Fruit fly (Drosophila melanogaster) whole organism, prepupa: ENCODE data around the gene Ir31a.
A peak's percentile ranks its signal among the peaks of the same experiment; 100 is the strongest.

ENCODE experiments used
- CG10631 ChIP-seq: fragments of 200-800 bp; sonication (Bioruptor generic); optimal IDR thresholded peaks from 2 replicates; lab custom pipeline; 2016; ENCODE audit warnings: missing biosample characterization, missing genetic modification characterization
- CG10669 ChIP-seq: fragments of 200-800 bp; sonication (Bioruptor generic); optimal IDR thresholded peaks from 3 replicates; lab custom pipeline; 2018; ENCODE audit warnings: missing biosample characterization, mild to moderate bottlenecking, missing genetic modification characterization, moderate library complexity
- CG11294 ChIP-seq: fragments of 200-800 bp; sonication (Bioruptor generic); IDR thresholded peaks from 2 replicates; pipeline ENCODE4 v1.3.6; 2022; ENCODE audit warnings: missing biosample characterization, missing genetic modification characterization
- CG15336 ChIP-seq: fragments of 200-800 bp; sonication (Bioruptor generic); IDR thresholded peaks from 2 replicates; pipeline ENCODE4 v1.3.6; 2022; ENCODE audit warnings: missing biosample characterization, missing genetic modification characterization
- CG16779 ChIP-seq: fragments of 200-800 bp; sonication (Bioruptor generic); optimal IDR thresholded peaks from 3 replicates; lab custom pipeline; 2017; ENCODE audit warnings: missing biosample characterization, mild to moderate bottlenecking, missing genetic modification characterization
- CG3032 ChIP-seq: fragments of 200-800 bp; optimal IDR thresholded peaks from 2 replicates; lab custom pipeline; 2019; ENCODE audit warnings: missing biosample characterization, mild to moderate bottlenecking, missing genetic modification characterization, moderate library complexity
- CG31627 ChIP-seq: fragments of 200-800 bp; sonication (Bioruptor generic); optimal IDR thresholded peaks from 3 replicates; lab custom pipeline; 2016; ENCODE audit warnings: missing biosample characterization, missing genetic modification characterization
- CG32006 ChIP-seq: fragments of 200-800 bp; sonication (Bioruptor generic); optimal IDR thresholded peaks from 3 replicates; lab custom pipeline; 2017; ENCODE audit warnings: missing biosample characterization, mild to moderate bottlenecking, missing genetic modification characterization
- CG34406 ChIP-seq: fragments of 200-800 bp; sonication (Bioruptor generic); optimal IDR thresholded peaks from 3 replicates; lab custom pipeline; 2016; ENCODE audit warnings: missing biosample characterization, missing genetic modification characterization
- CG3919 ChIP-seq: fragments of 200-800 bp; sonication (Bioruptor generic); optimal IDR thresholded peaks from 3 replicates; lab custom pipeline; 2016; ENCODE audit warnings: missing biosample characterization, missing genetic modification characterization
- CG6163 ChIP-seq: fragments of 200-800 bp; sonication (Bioruptor generic); IDR thresholded peaks from 3 replicates; pipeline ENCODE4 v1.3.6; 2022; ENCODE audit warnings: missing biosample characterization, missing genetic modification characterization
- CG6792 ChIP-seq: fragments of 200-800 bp; sonication (Bioruptor generic); optimal IDR thresholded peaks from 3 replicates; lab custom pipeline; 2016; ENCODE audit warnings: missing biosample characterization, missing genetic modification characterization
- CG6808 ChIP-seq: fragments of 200-800 bp; sonication (Bioruptor generic); optimal IDR thresholded peaks from 3 replicates; lab custom pipeline; 2017; ENCODE audit warnings: missing biosample characterization, missing genetic modification characterization, mild to moderate bottlenecking, moderate library complexity, missing genetic modification reagents
- CG6854 ChIP-seq: fragments of 200-800 bp; sonication (Bioruptor generic); optimal IDR thresholded peaks from 2 replicates; lab custom pipeline; 2017; ENCODE audit warnings: missing biosample characterization, mild to moderate bottlenecking, missing genetic modification characterization
- CG8319 ChIP-seq: fragments of 200-800 bp; sonication (Bioruptor generic); optimal IDR thresholded peaks from 3 replicates; lab custom pipeline; 2016; ENCODE audit warnings: missing biosample characterization, missing genetic modification characterization
- CG8632 ChIP-seq: fragments of 200-800 bp; sonication (Bioruptor generic); optimal IDR thresholded peaks from 3 replicates; lab custom pipeline; 2016; ENCODE audit warnings: missing biosample characterization, missing genetic modification characterization
- Eip75B ChIP-seq: fragments of 200-800 bp; sonication (Bioruptor generic); optimal IDR thresholded peaks from 3 replicates; lab custom pipeline; 2016; ENCODE audit warnings: missing biosample characterization, missing genetic modification characterization
- Eip78C ChIP-seq: fragments of 200-800 bp; sonication (Bioruptor generic); peaks from one replicate; lab custom pipeline; 2016; ENCODE audit warnings: missing biosample characterization, missing genetic modification characterization
- Ets21C ChIP-seq: fragments of 200-800 bp; sonication (Bioruptor generic); optimal IDR thresholded peaks from 3 replicates; lab custom pipeline; 2016; ENCODE audit warnings: missing biosample characterization, missing genetic modification characterization
- Ets96B ChIP-seq: fragments of 200-800 bp; optimal IDR thresholded peaks from 2 replicates; lab custom pipeline; 2019; ENCODE audit warnings: missing biosample characterization, mild to moderate bottlenecking, missing genetic modification characterization, moderate library complexity
- Gug ChIP-seq: fragments of 200-800 bp; sonication (Bioruptor generic); IDR thresholded peaks from 2 replicates; pipeline ENCODE4 v1.3.6; 2022; ENCODE audit warnings: missing biosample characterization, missing genetic modification characterization
- Hr38 ChIP-seq: sonication (Bioruptor generic); optimal IDR thresholded peaks from 2 replicates; lab custom pipeline; 2016; ENCODE audit warnings: missing biosample characterization, missing genetic modification characterization
- Hr39 ChIP-seq: fragments of 200-800 bp; sonication (Bioruptor generic); optimal IDR thresholded peaks from 2 replicates; lab custom pipeline; 2016; ENCODE audit warnings: missing biosample characterization, missing genetic modification characterization
- Hr4 ChIP-seq: fragments of 200-800 bp; sonication (Bioruptor generic); optimal IDR thresholded peaks from 3 replicates; lab custom pipeline; 2016; ENCODE audit warnings: missing biosample characterization, missing genetic modification characterization
- Met ChIP-seq: fragments of 200-800 bp; sonication (Bioruptor generic); optimal IDR thresholded peaks from 3 replicates; lab custom pipeline; 2016; ENCODE audit warnings: missing biosample characterization, missing genetic modification characterization
- OdsH ChIP-seq: fragments of 200-800 bp; sonication (Bioruptor generic); optimal IDR thresholded peaks from 3 replicates; lab custom pipeline; 2016; ENCODE audit warnings: missing biosample characterization, missing genetic modification characterization
- Smox ChIP-seq: fragments of 200-800 bp; sonication (Bioruptor generic); optimal IDR thresholded peaks from 3 replicates; lab custom pipeline; 2016; ENCODE audit warnings: missing biosample characterization, missing genetic modification characterization
- Sox102F ChIP-seq: fragments of 200-800 bp; sonication (Bioruptor generic); optimal IDR thresholded peaks from 2 replicates; lab custom pipeline; 2016; ENCODE audit warnings: missing biosample characterization, mild to moderate bottlenecking, missing genetic modification characterization
- Sox15 ChIP-seq: fragments of 200-800 bp; sonication (Bioruptor generic); optimal IDR thresholded peaks from 3 replicates; lab custom pipeline; 2016; ENCODE audit warnings: missing biosample characterization, missing genetic modification characterization
- achi ChIP-seq: fragments of 200-800 bp; sonication (Bioruptor generic); optimal IDR thresholded peaks from 3 replicates; lab custom pipeline; 2016; ENCODE audit warnings: missing biosample characterization, missing genetic modification characterization
- acj6 ChIP-seq: fragments of 200-800 bp; sonication (Bioruptor generic); optimal IDR thresholded peaks from 3 replicates; lab custom pipeline; 2016; ENCODE audit warnings: missing biosample characterization, missing genetic modification characterization
- cyc ChIP-seq: fragments of 200-800 bp; sonication (Bioruptor generic); optimal IDR thresholded peaks from 3 replicates; lab custom pipeline; 2016; ENCODE audit warnings: missing biosample characterization, missing genetic modification characterization
- dsx ChIP-seq: fragments of 200-800 bp; optimal IDR thresholded peaks from 3 replicates; lab custom pipeline; 2019; ENCODE audit warnings: missing biosample characterization, mild to moderate bottlenecking, missing genetic modification characterization, moderate library complexity; ENCODE audit not compliant: poor library complexity, severe bottlenecking
- eg ChIP-seq: fragments of 200-800 bp; sonication (Bioruptor generic); IDR thresholded peaks from 3 replicates; pipeline ENCODE4 v1.3.6; 2022; ENCODE audit warnings: missing biosample characterization, missing genetic modification characterization
- esn ChIP-seq: fragments of 200-800 bp; sonication (Bioruptor generic); optimal IDR thresholded peaks from 2 replicates; lab custom pipeline; 2016; ENCODE audit warnings: missing biosample characterization, mild to moderate bottlenecking, missing genetic modification characterization, moderate library complexity
- fd85E ChIP-seq: fragments of 200-800 bp; sonication (Bioruptor generic); optimal IDR thresholded peaks from 3 replicates; lab custom pipeline; 2016; ENCODE audit warnings: missing biosample characterization, missing genetic modification characterization
- fkh ChIP-seq: fragments of 200-800 bp; sonication (Bioruptor generic); optimal IDR thresholded peaks from 3 replicates; lab custom pipeline; 2017; ENCODE audit warnings: missing biosample characterization, mild to moderate bottlenecking, missing genetic modification characterization, moderate library complexity
- lz ChIP-seq: fragments of 200-800 bp; sonication (Bioruptor generic); optimal IDR thresholded peaks from 3 replicates; lab custom pipeline; 2016; ENCODE audit warnings: missing biosample characterization, missing genetic modification characterization
- net ChIP-seq: fragments of 200-800 bp; sonication (Bioruptor generic); optimal IDR thresholded peaks from 3 replicates; lab custom pipeline; 2016; ENCODE audit warnings: missing biosample characterization, missing genetic modification characterization
- salr ChIP-seq, 2 experiments: fragments of 200-800 bp; sonication (Bioruptor generic); optimal IDR thresholded peaks; 3 replicates each; lab custom pipeline; 2016 to 2018; ENCODE audit warnings: missing biosample characterization in 2 of 2, missing genetic modification characterization in 2 of 2, mild to moderate bottlenecking in 1 of 2
- spab ChIP-seq: fragments of 200-800 bp; sonication (Bioruptor generic); optimal IDR thresholded peaks from 2 replicates; lab custom pipeline; 2017; ENCODE audit warnings: missing biosample characterization, mild to moderate bottlenecking, missing genetic modification characterization, missing genetic modification reagents
- ss ChIP-seq, 2 experiments: fragments of 200-800 bp; sonication (Bioruptor generic); optimal IDR thresholded peaks; 2 replicates in 1 of 2; 3 replicates in 1 of 2; lab custom pipeline; 2017 to 2018; ENCODE audit warnings: mild to moderate bottlenecking in 2 of 2, missing biosample characterization in 2 of 2, missing genetic modification characterization in 2 of 2, moderate library complexity in 1 of 2
- topi ChIP-seq: fragments of 200-800 bp; sonication (Bioruptor generic); optimal IDR thresholded peaks from 3 replicates; lab custom pipeline; 2016; ENCODE audit warnings: missing biosample characterization, missing genetic modification characterization

Ir31a gene

dm6 chr2L:10428528-10428927 lies 23.2 kb downstream of the Ir31a start, which contains the start of gene CG5188 (continued):
- no peak for TF ChIP-seq Hr4 (GFP tag; lab: Kevin White, UChicago)
- TF ChIP-seq CG6808 (GFP tag; lab: Kevin White, UChicago), result no peak
- TF ChIP-seq topi (GFP tag; lab: Kevin White, UChicago), result peak; percentile 45
- peak; percentile 15 for TF ChIP-seq Hr39 (GFP tag; lab: Kevin White, UChicago)
- TF ChIP-seq CG8632 (GFP tag; lab: Kevin White, UChicago), result no peak
- TF ChIP-seq Hr38 (GFP tag; lab: Kevin White, UChicago), result no peak
- no peak for TF ChIP-seq salr (GFP tag; optimal IDR thresholded peaks at IDR 0.05; lab: Kevin White, UChicago)
- TF ChIP-seq ss (GFP tag; optimal IDR thresholded peaks at IDR 0.05; lab: Kevin White, UChicago), result peak in 1 of 2 experiments; percentile 1
- TF ChIP-seq CG3032 (tag; lab: Kevin White, UChicago), result peak; percentile 52
- no peak for TF ChIP-seq fd85E (GFP tag; lab: Kevin White, UChicago)
- no peak for TF ChIP-seq spab
- TF ChIP-seq CG11294 (GFP tag; lab: Robert Waterston, UW), result no peak
- peak; percentile 7 for TF ChIP-seq Sox15 (GFP tag; lab: Kevin White, UChicago)
- no peak for TF ChIP-seq CG10631
- TF ChIP-seq Smox (GFP tag; lab: Kevin White, UChicago), result no peak
- TF ChIP-seq acj6, result peak; percentile 37
- no peak for TF ChIP-seq CG10669 (GFP tag; lab: Kevin White, UChicago)
- no peak for TF ChIP-seq CG6854 (GFP tag; lab: Kevin White, UChicago)
- TF ChIP-seq eg (GFP tag; lab: Robert Waterston, UW), result no peak; the same call in 2 of the 3 replicates
- TF ChIP-seq net (GFP tag; lab: Kevin White, UChicago), result no peak
- peak; percentile 51 for TF ChIP-seq OdsH (GFP tag; lab: Kevin White, UChicago)
- TF ChIP-seq CG3919 (GFP tag; lab: Kevin White, UChicago), result no peak
- TF ChIP-seq CG32006 (GFP tag; lab: Kevin White, UChicago), result no peak
- no peak for TF ChIP-seq dsx
- TF ChIP-seq CG34406 (GFP tag; lab: Kevin White, UChicago), result no peak
- TF ChIP-seq Ets96B (tag; lab: Kevin White, UChicago), result peak; percentile 49

dm6 chr2L:10430802-10431476 lies 25.6 kb downstream of the Ir31a start, which contains the start of the genes Bug22 and TfIIB:
Bug22 (minus strand) TSS chr2L:10430918.
TfIIB (plus strand) TSS chr2L:10431338.
- peak; percentile 75 for TF ChIP-seq CG31627
- TF ChIP-seq Ets96B (tag; lab: Kevin White, UChicago), result peak; percentile 53
- TF ChIP-seq Smox (GFP tag; lab: Kevin White, UChicago), result no peak
- TF ChIP-seq CG6854 (GFP tag; lab: Kevin White, UChicago), result no peak
- TF ChIP-seq CG34406 (GFP tag; lab: Kevin White, UChicago), result peak; percentile 64
- peak; percentile 59 for TF ChIP-seq CG3032 (tag; lab: Kevin White, UChicago)
- peak; percentile 78 for TF ChIP-seq cyc (GFP tag; lab: Kevin White, UChicago)
- TF ChIP-seq Gug (GFP tag; lab: Robert Waterston, UW), result no peak
- no peak for TF ChIP-seq ss (GFP tag; optimal IDR thresholded peaks at IDR 0.05; lab: Kevin White, UChicago)
- TF ChIP-seq Eip78C (GFP tag; lab: Kevin White, UChicago), result peak; percentile 91
- TF ChIP-seq CG6163, result peak; percentile 71; the same call in 2 of the 3 replicates
- no peak; the same call in 2 of the 3 replicates for TF ChIP-seq eg (GFP tag; lab: Robert Waterston, UW)
- TF ChIP-seq Hr38 (GFP tag; lab: Kevin White, UChicago), result no peak
- TF ChIP-seq CG6792 (GFP tag; lab: Kevin White, UChicago), result peak; percentile 57
- no peak for TF ChIP-seq CG32006 (GFP tag; lab: Kevin White, UChicago)
- no peak for TF ChIP-seq Met
- TF ChIP-seq topi (GFP tag; lab: Kevin White, UChicago), result peak; percentile 69
- TF ChIP-seq Ets21C, result no peak
- 0 out of 2 replicates have a peak, but pooled peaks have one; percentile 30 for TF ChIP-seq CG15336 (GFP tag; lab: Robert Waterston, UW)
- TF ChIP-seq Sox102F (GFP tag; lab: Kevin White, UChicago), result no peak
- no peak for TF ChIP-seq CG16779 (tag; lab: Kevin White, UChicago)
- peak; percentile 68 for TF ChIP-seq fkh (GFP tag; lab: Kevin White, UChicago)
- TF ChIP-seq Eip75B (GFP tag; lab: Kevin White, UChicago), result no peak
- peak; percentile 72 for TF ChIP-seq lz
- peak; percentile 82 for TF ChIP-seq esn
- peak; percentile 74 for TF ChIP-seq acj6
- TF ChIP-seq Sox15 (GFP tag; lab: Kevin White, UChicago), result peak; percentile 41
- TF ChIP-seq CG8319, result peak; percentile 25
- no peak for TF ChIP-seq achi
